Worm (Caenorhabditis elegans): ENCODE results near the gene C06B3.7.

- TF ChIP-seq ama-1 (optimal IDR thresholded peaks at IDR 0.05): no peak
- TF ChIP-seq ceh-13 (GFP tag; optimal IDR thresholded peaks at IDR 0.05): no peak
- no peak for TF ChIP-seq ceh-36 (tag; optimal IDR thresholded peaks at IDR 0.05)
- no peak for TF ChIP-seq B0310.2 (tag; optimal IDR thresholded peaks at IDR 0.05)
- no peak for TF ChIP-seq hmg-4 (GFP tag; optimal IDR thresholded peaks at IDR 0.05)
- no peak for TF ChIP-seq pes-1 (GFP tag; IDR thresholded peaks at IDR 0.05)
These were observed 25.9 kb downstream of the C06B3.7 start for ce11 chrV:13935423-13935822.

Data from whole organism, early embryonic.